Fruit fly (Drosophila melanogaster) whole organism, embryonic: Measurements from ENCODE around the gene nxf2.

Experiments used
- Abd-B ChIP-seq: fragments of 200-800 bp; sonication (Bioruptor generic); optimal IDR thresholded peaks from 2 replicates; lab custom pipeline; 2018; ENCODE audit warnings: missing biosample characterization, mild to moderate bottlenecking, missing genetic modification characterization, moderate library complexity
- CG10654 ChIP-seq: fragments of 200-800 bp; sonication (Bioruptor generic); optimal IDR thresholded peaks from 2 replicates; lab custom pipeline; 2016; ENCODE audit warnings: missing biosample characterization, missing genetic modification characterization
- CG10959 ChIP-seq: fragments of 200-800 bp; sonication (Bioruptor generic); IDR thresholded peaks from 2 replicates; pipeline ENCODE4 v1.3.6; 2022; ENCODE audit warnings: missing biosample characterization, missing genetic modification characterization
- CG11085 ChIP-seq: fragments of 200-800 bp; sonication (Bioruptor generic); IDR thresholded peaks from 2 replicates; pipeline ENCODE4 v1.3.6; 2022; ENCODE audit warnings: missing biosample characterization, missing genetic modification characterization
- CG1233 ChIP-seq: fragments of 200-800 bp; sonication (Bioruptor generic); optimal IDR thresholded peaks from 4 replicates; lab custom pipeline; 2018; ENCODE audit warnings: missing biosample characterization, mild to moderate bottlenecking, missing genetic modification characterization
- CG14014 ChIP-seq: fragments of 200-800 bp; sonication (Bioruptor generic); IDR thresholded peaks from 2 replicates; pipeline ENCODE4 v1.3.6; 2022; ENCODE audit warnings: missing biosample characterization, missing genetic modification characterization
- CG14965 ChIP-seq: fragments of 200-800 bp; sonication (Bioruptor generic); optimal IDR thresholded peaks from 2 replicates; lab custom pipeline; 2016; ENCODE audit warnings: missing biosample characterization, missing genetic modification characterization, borderline replicate concordance
- CG15269 ChIP-seq: fragments of 200-800 bp; sonication (Bioruptor generic); optimal IDR thresholded peaks from 2 replicates; lab custom pipeline; 2018; ENCODE audit warnings: missing biosample characterization, mild to moderate bottlenecking, missing genetic modification characterization, moderate library complexity
- CG18476 ChIP-seq: fragments of 200-800 bp; sonication (Bioruptor generic); optimal IDR thresholded peaks from 2 replicates; lab custom pipeline; 2016; ENCODE audit warnings: missing biosample characterization, mild to moderate bottlenecking, missing genetic modification characterization
- CG2202 ChIP-seq: fragments of 200-800 bp; sonication (Bioruptor generic); optimal IDR thresholded peaks from 2 replicates; lab custom pipeline; 2018; ENCODE audit warnings: missing biosample characterization, mild to moderate bottlenecking, missing genetic modification characterization
- CG2712 ChIP-seq: fragments of 200-800 bp; optimal IDR thresholded peaks from 3 replicates; lab custom pipeline; 2019; ENCODE audit warnings: missing biosample characterization, mild to moderate bottlenecking, missing genetic modification characterization, moderate library complexity
- CG2889 ChIP-seq: fragments of 200-800 bp; sonication (Bioruptor generic); IDR thresholded peaks from 3 replicates; pipeline ENCODE4 v1.3.6; 2022; ENCODE audit warnings: missing biosample characterization, missing genetic modification characterization
- CG32772 ChIP-seq: fragments of 200-800 bp; sonication (Bioruptor generic); IDR thresholded peaks from 2 replicates; pipeline ENCODE4 v1.3.6; 2022; ENCODE audit warnings: missing biosample characterization, missing genetic modification characterization
- CG34376 ChIP-seq: fragments of 200-800 bp; sonication (Bioruptor generic); optimal IDR thresholded peaks from 2 replicates; lab custom pipeline; 2018; ENCODE audit warnings: missing biosample characterization, mild to moderate bottlenecking, missing genetic modification characterization
- CG34422 ChIP-seq: fragments of 200-800 bp; sonication (Bioruptor generic); IDR thresholded peaks from 3 replicates; pipeline ENCODE4 v1.3.6; 2022; ENCODE audit warnings: missing biosample characterization, missing genetic modification characterization
- CG4328 ChIP-seq: fragments of 200-800 bp; sonication (Bioruptor generic); optimal IDR thresholded peaks from 3 replicates; lab custom pipeline; 2017; ENCODE audit warnings: missing biosample characterization, missing genetic modification reagents, missing genetic modification characterization
- CG4360 ChIP-seq: fragments of 200-800 bp; sonication (Bioruptor generic); IDR thresholded peaks from 2 replicates; pipeline ENCODE4 v1.3.6; 2022; ENCODE audit warnings: missing biosample characterization, missing genetic modification characterization
- CG4854 ChIP-seq: fragments of 200-800 bp; sonication (Bioruptor generic); optimal IDR thresholded peaks from 2 replicates; lab custom pipeline; 2016; ENCODE audit warnings: missing biosample characterization, missing genetic modification characterization, inconsistent platforms
- CG6813 ChIP-seq: fragments of 200-800 bp; sonication (Bioruptor generic); optimal IDR thresholded peaks from 2 replicates; lab custom pipeline; 2017; ENCODE audit warnings: missing biosample characterization, missing genetic modification characterization, mild to moderate bottlenecking, moderate library complexity, missing genetic modification reagents
- CG8478 ChIP-seq: fragments of >200 bp; optimal IDR thresholded peaks from 2 replicates; lab custom pipeline; 2018
- Dfd ChIP-seq, 2 experiments: fragments of >200 bp; optimal IDR thresholded peaks; 2 replicates each; lab custom pipeline; 2017; ENCODE audit warnings: missing biosample characterization in 2 of 2, missing genetic modification characterization in 2 of 2
- ERR ChIP-seq: fragments of 200-800 bp; sonication (Bioruptor generic); optimal IDR thresholded peaks from 2 replicates; lab custom pipeline; 2016; ENCODE audit warnings: missing biosample characterization, missing genetic modification characterization
- Eip74EF ChIP-seq, 2 experiments: fragments of 200-800 bp in 1 of 2; fragments of >200 bp in 1 of 2; sonication (Bioruptor generic) in 1 of 2; optimal IDR thresholded peaks; 2 replicates each; lab custom pipeline; 2017 to 2019; ENCODE audit warnings: missing biosample characterization in 2 of 2, missing genetic modification characterization in 2 of 2, mild to moderate bottlenecking in 1 of 2, moderate library complexity in 1 of 2
- HLH54F ChIP-seq: fragments of 200-800 bp; sonication (Bioruptor generic); optimal IDR thresholded peaks from 3 replicates; lab custom pipeline; 2016; ENCODE audit warnings: missing biosample characterization, missing genetic modification characterization
- Lim3 ChIP-seq: fragments of 200-800 bp; sonication (Bioruptor generic); IDR thresholded peaks from 2 replicates; pipeline ENCODE4 v1.3.6; 2022; ENCODE audit warnings: missing biosample characterization, missing genetic modification characterization
- MBD-R2 ChIP-seq: fragments of 200-800 bp; sonication (Bioruptor generic); IDR thresholded peaks from 2 replicates; pipeline ENCODE4 v1.3.6; 2022; ENCODE audit warnings: missing biosample characterization, missing genetic modification characterization
- NC2β ChIP-seq: fragments of 200-800 bp; sonication (Bioruptor generic); optimal IDR thresholded peaks from 2 replicates; lab custom pipeline; 2016; ENCODE audit warnings: missing biosample characterization, missing genetic modification characterization
- Scr ChIP-seq: fragments of 200-800 bp; sonication (Bioruptor generic); IDR thresholded peaks from 2 replicates; pipeline ENCODE4 v1.3.6; 2022; ENCODE audit warnings: missing biosample characterization, missing genetic modification characterization; ENCODE audit not compliant: partially characterized antibody
- Sin3A ChIP-seq: fragments of >200 bp; optimal IDR thresholded peaks from 2 replicates; lab custom pipeline; 2018
- Six4 ChIP-seq: fragments of 200-800 bp; sonication (Bioruptor generic); optimal IDR thresholded peaks from 2 replicates; lab custom pipeline; 2016; ENCODE audit warnings: missing biosample characterization, missing genetic modification characterization
- Sox100B ChIP-seq: fragments of 200-800 bp; sonication (Bioruptor generic); optimal IDR thresholded peaks from 3 replicates; lab custom pipeline; 2018; ENCODE audit warnings: missing biosample characterization, mild to moderate bottlenecking, missing genetic modification characterization
- Ssrp ChIP-seq: fragments of 200-800 bp; sonication (Bioruptor generic); optimal IDR thresholded peaks from 2 replicates; lab custom pipeline; 2018; ENCODE audit warnings: missing biosample characterization, mild to moderate bottlenecking, missing genetic modification characterization, moderate library complexity
- ara ChIP-seq: fragments of 200-800 bp; sonication (Bioruptor generic); IDR thresholded peaks from 2 replicates; pipeline ENCODE4 v1.3.6; 2022; ENCODE audit warnings: missing biosample characterization, missing genetic modification characterization
- caup ChIP-seq: fragments of 200-800 bp; sonication (Bioruptor generic); optimal IDR thresholded peaks from 3 replicates; lab custom pipeline; 2017; ENCODE audit warnings: missing biosample characterization, mild to moderate bottlenecking, missing genetic modification characterization, moderate library complexity; ENCODE audit not compliant: severe bottlenecking
- crp ChIP-seq, 2 experiments: fragments of 200-800 bp; sonication (Bioruptor generic); optimal IDR thresholded peaks; 2 replicates in 1 of 2; 3 replicates in 1 of 2; lab custom pipeline; 2017; ENCODE audit warnings: missing biosample characterization in 2 of 2, missing genetic modification characterization in 2 of 2, mild to moderate bottlenecking in 1 of 2, moderate library complexity in 1 of 2
- dati ChIP-seq: fragments of 200-800 bp; sonication (Bioruptor generic); IDR thresholded peaks from 2 replicates; pipeline ENCODE4 v1.3.6; 2022; ENCODE audit warnings: missing biosample characterization, missing genetic modification characterization
- dpn ChIP-seq, 2 experiments: fragments of 200-800 bp; sonication (Bioruptor generic); optimal IDR thresholded peaks; 3 replicates each; lab custom pipeline; 2016; ENCODE audit warnings: missing biosample characterization in 2 of 2, missing genetic modification characterization in 2 of 2
- dysf ChIP-seq: fragments of 200-800 bp; sonication (Bioruptor generic); IDR thresholded peaks from 3 replicates; pipeline ENCODE4 v1.3.6; 2022; ENCODE audit warnings: missing biosample characterization, missing genetic modification characterization
- exex ChIP-seq: fragments of 200-800 bp; sonication (Bioruptor generic); optimal IDR thresholded peaks from 4 replicates; lab custom pipeline; 2018; ENCODE audit warnings: missing biosample characterization, mild to moderate bottlenecking, missing genetic modification characterization, moderate library complexity
- fd3F ChIP-seq: fragments of 200-800 bp; sonication (Bioruptor generic); optimal IDR thresholded peaks from 2 replicates; lab custom pipeline; 2018; ENCODE audit warnings: missing biosample characterization, mild to moderate bottlenecking, missing genetic modification characterization, moderate library complexity
- jigr1 ChIP-seq: fragments of 200-800 bp; sonication (Bioruptor generic); IDR thresholded peaks from 3 replicates; pipeline ENCODE4 v1.3.6; 2022; ENCODE audit warnings: missing biosample characterization, missing genetic modification characterization
- lola ChIP-seq, 3 experiments: fragments of >200 bp in 2 of 3; fragments of 200-800 bp in 1 of 3; sonication (Bioruptor generic) in 1 of 3; optimal IDR thresholded peaks; 2 replicates each; lab custom pipeline; 2017 to 2019; ENCODE audit warnings: missing biosample characterization in 3 of 3, missing genetic modification characterization in 3 of 3, mild to moderate bottlenecking in 1 of 3, moderate library complexity in 1 of 3
- mirr ChIP-seq: fragments of 200-800 bp; sonication (Bioruptor generic); optimal IDR thresholded peaks from 3 replicates; lab custom pipeline; 2018; ENCODE audit warnings: missing biosample characterization, mild to moderate bottlenecking, missing genetic modification characterization
- nerfin-1 ChIP-seq: fragments of 200-800 bp; sonication (Bioruptor generic); optimal IDR thresholded peaks from 3 replicates; lab custom pipeline; 2019; ENCODE audit warnings: missing biosample characterization, mild to moderate bottlenecking, missing genetic modification characterization, moderate library complexity
- onecut ChIP-seq: fragments of 200-800 bp; sonication (Bioruptor generic); IDR thresholded peaks from 2 replicates; pipeline ENCODE4 v1.3.6; 2022; ENCODE audit warnings: missing biosample characterization, missing genetic modification characterization
- pita ChIP-seq: fragments of 200-800 bp; sonication (Bioruptor generic); optimal IDR thresholded peaks from 2 replicates; lab custom pipeline; 2017; ENCODE audit warnings: missing biosample characterization, mild to moderate bottlenecking, missing genetic modification characterization
- row ChIP-seq: fragments of 200-800 bp; sonication (Bioruptor generic); IDR thresholded peaks from 3 replicates; pipeline ENCODE4 v1.3.6; 2022; ENCODE audit warnings: missing biosample characterization, missing genetic modification characterization
- salm ChIP-seq: fragments of 200-800 bp; sonication (Bioruptor generic); optimal IDR thresholded peaks from 2 replicates; lab custom pipeline; 2018; ENCODE audit warnings: missing biosample characterization, mild to moderate bottlenecking, missing genetic modification characterization
- sd ChIP-seq: fragments of 200-800 bp; sonication (Bioruptor generic); optimal IDR thresholded peaks from 3 replicates; lab custom pipeline; 2018; ENCODE audit warnings: missing biosample characterization, mild to moderate bottlenecking, missing genetic modification characterization, moderate library complexity
- sens-2 ChIP-seq: fragments of 200-800 bp; sonication (Bioruptor generic); IDR thresholded peaks from 2 replicates; pipeline ENCODE4 v1.3.6; 2022; ENCODE audit warnings: missing biosample characterization, missing genetic modification characterization

The nxf2 gene

dm6 chr3L:16587994-16588622 is 8.0 kb upstream of the nxf2 start (continued):
- TF ChIP-seq nerfin-1 (tag; lab: Kevin White, UChicago) (peak; percentile 45), CG10959 (GFP tag; lab: Robert Waterston, UW) (no peak), mirr (GFP tag; lab: Kevin White, UChicago) (peak; percentile 15), onecut (GFP tag; lab: Robert Waterston, UW) (peak; percentile 57), MBD-R2 (peak; percentile 66), lola (GFP tag; optimal IDR thresholded peaks at IDR 0.05; lab: Kevin White, UChicago) (peak in 1 of 3 experiments; percentile 21), CG14014 (GFP tag; lab: Robert Waterston, UW) (peak; percentile 65; the same call in 1 of the 2 replicates), CG4360 (GFP tag; lab: Robert Waterston, UW) (peak; percentile 36; the same call in 1 of the 2 replicates), Sin3A (lab: Kevin White, UChicago) (peak; percentile 100), CG2202 (tag; lab: Kevin White, UChicago) (no peak), Abd-B (GFP tag; lab: Kevin White, UChicago) (peak; percentile 73), Lim3 (GFP tag; lab: Robert Waterston, UW) (no peak), exex (tag; lab: Kevin White, UChicago) (no peak), dpn (GFP tag; optimal IDR thresholded peaks at IDR 0.05; lab: Kevin White, UChicago) (peak; percentile 68 to 73), CG4854 (GFP tag; lab: Kevin White, UChicago) (peak; percentile 10), dysf (peak; percentile 62; the same call in 1 of the 3 replicates), salm (tag; lab: Kevin White, UChicago) (no peak), CG2889 (GFP tag; lab: Robert Waterston, UW) (peak; percentile 69; the same call in 2 of the 3 replicates), sd (peak; percentile 62), CG6813 (GFP tag; lab: Kevin White, UChicago) (no peak), CG2712 (tag; lab: Kevin White, UChicago) (peak; percentile 66), HLH54F (GFP tag; lab: Kevin White, UChicago) (peak; percentile 67), CG34376 (peak; percentile 31), NC2β (GFP tag; lab: Kevin White, UChicago) (peak; percentile 11), ERR (GFP tag; lab: Kevin White, UChicago) (no peak), caup (GFP tag; lab: Kevin White, UChicago) (no peak), dati (GFP tag; lab: Robert Waterston, UW) (no peak), fd3F (GFP tag; lab: Kevin White, UChicago) (peak; percentile 21), Eip74EF (GFP tag; optimal IDR thresholded peaks at IDR 0.05; lab: Kevin White, UChicago) (no peak), pita (GFP tag; lab: Kevin White, UChicago) (no peak), CG32772 (peak; percentile 35), ara (no peak), crp (GFP tag; optimal IDR thresholded peaks at IDR 0.05; lab: Kevin White, UChicago) (peak in 1 of 2 experiments; percentile 57), CG11085 (GFP tag; lab: Robert Waterston, UW) (peak; percentile 33; the same call in 1 of the 2 replicates), Sox100B (GFP tag; lab: Kevin White, UChicago) (no peak), CG18476 (GFP tag; lab: Kevin White, UChicago) (peak; percentile 53), CG8478 (lab: Kevin White, UChicago) (peak; percentile 93), row (GFP tag; lab: Robert Waterston, UW) (peak; percentile 94), CG10654 (GFP tag; lab: Kevin White, UChicago) (peak; percentile 36), Scr (peak; percentile 97), Dfd (GFP tag; optimal IDR thresholded peaks at IDR 0.05; lab: Kevin White, UChicago) (no peak), CG14965 (GFP tag; lab: Kevin White, UChicago) (no peak), CG4328 (GFP tag; lab: Kevin White, UChicago) (peak; percentile 42), CG34422 (GFP tag; lab: Robert Waterston, UW) (peak; percentile 77), Six4 (GFP tag; lab: Kevin White, UChicago) (peak; percentile 12), jigr1 (GFP tag; lab: Robert Waterston, UW) (no peak), sens-2 (GFP tag; lab: Robert Waterston, UW) (no peak), CG15269 (tag; lab: Kevin White, UChicago) (no peak), Ssrp (tag; lab: Kevin White, UChicago) (peak; percentile 27), CG1233 (GFP tag; lab: Kevin White, UChicago) (peak; percentile 13)
